Worm (Caenorhabditis elegans) whole organism, L4 larva: ENCODE measurements around the gene F31B9.7.

Experiments
- F10B5.3 ChIP-seq: sonication (generic microtip); optimal IDR thresholded peaks from 2 replicates; lab custom pipeline; 2016; ENCODE audit warnings: mild to moderate bottlenecking, missing genetic modification characterization, missing compliant biosample characterization
- F44E2.7 ChIP-seq: fragments of 200-800 bp; sonication (Bioruptor generic); IDR thresholded peaks from 2 replicates; pipeline ENCODE4 v2.1.2; 2022; ENCODE audit warnings: missing genetic modification characterization, missing compliant biosample characterization
- Y75B8A.6 ChIP-seq: fragments of 200-800 bp; sonication (Bioruptor generic); IDR thresholded peaks from 2 replicates; pipeline ENCODE4 v1.3.6; 2022; ENCODE audit warnings: missing genetic modification reagents, missing genetic modification characterization, missing compliant biosample characterization
- aha-1 ChIP-seq: fragments of 150-350 bp; peaks from one replicate; lab custom pipeline; 2014; ENCODE audit warnings: missing biosample characterization, missing genetic modification characterization
- ceh-20 ChIP-seq: fragments of 200-800 bp; sonication (Bioruptor generic); IDR thresholded peaks from 2 replicates; pipeline ENCODE4 v1.3.6; 2022; ENCODE audit warnings: missing genetic modification reagents, missing genetic modification characterization, missing compliant biosample characterization
- daf-12 ChIP-seq: fragments of 150-350 bp; optimal IDR thresholded peaks from 2 replicates; lab custom pipeline; 2014; ENCODE audit warnings: missing biosample characterization, missing genetic modification reagents, missing genetic modification characterization
- daf-16 ChIP-seq, 3 experiments: sonication (generic microtip); optimal IDR thresholded peaks; 2 replicates each; lab custom pipeline; 2016 to 2017; ENCODE audit warnings: missing genetic modification characterization in 3 of 3, missing genetic modification reagents in 3 of 3, mild to moderate bottlenecking in 2 of 3, missing compliant biosample characterization in 2 of 3, missing biosample characterization in 1 of 3, moderate library complexity in 1 of 3
- daf-19 ChIP-seq: fragments of 200-800 bp; sonication (Bioruptor generic); conservative IDR thresholded peaks from 2 replicates; pipeline ENCODE4 v1.3.6; 2022; ENCODE audit warnings: missing genetic modification characterization, missing compliant biosample characterization
- hlh-11 ChIP-seq: fragments of 200-800 bp; sonication (Bioruptor generic); optimal IDR thresholded peaks from 2 replicates; lab custom pipeline; 2018; ENCODE audit warnings: mild to moderate bottlenecking, missing genetic modification characterization, missing compliant biosample characterization
- hlh-30 ChIP-seq: sonication (generic microtip); optimal IDR thresholded peaks from 2 replicates; lab custom pipeline; 2017; ENCODE audit warnings: antibody characterized with exemption, mild to moderate bottlenecking, missing genetic modification characterization, missing compliant biosample characterization; ENCODE audit not compliant: insufficient read depth
- jun-1 ChIP-seq: fragments of 150-350 bp; optimal IDR thresholded peaks from 2 replicates; lab custom pipeline; 2014; ENCODE audit warnings: missing biosample characterization, missing genetic modification reagents, missing genetic modification characterization
- lin-15B ChIP-seq: fragments of 150-350 bp; sonication (generic microtip); optimal IDR thresholded peaks from 3 replicates; lab custom pipeline; 2014; ENCODE audit warnings: missing biosample characterization, missing genetic modification characterization
- lin-29 ChIP-seq: fragments of 200-800 bp; sonication (Bioruptor generic); IDR thresholded peaks from 2 replicates; pipeline ENCODE4 v1.3.6; 2022; ENCODE audit warnings: missing genetic modification reagents, missing genetic modification characterization, missing compliant biosample characterization
- lir-3 ChIP-seq: sonication (generic microtip); optimal IDR thresholded peaks from 2 replicates; lab custom pipeline; 2016; ENCODE audit warnings: mild to moderate bottlenecking, missing genetic modification characterization, missing compliant biosample characterization
- nhr-102 ChIP-seq: sonication (generic microtip); optimal IDR thresholded peaks from 2 replicates; lab custom pipeline; 2016; ENCODE audit warnings: mild to moderate bottlenecking, missing genetic modification characterization, moderate library complexity, missing compliant biosample characterization
- nhr-11 ChIP-seq: fragments of 150-350 bp; optimal IDR thresholded peaks from 2 replicates; lab custom pipeline; 2014; ENCODE audit warnings: missing biosample characterization, missing genetic modification characterization
- nhr-237 ChIP-seq: sonication (generic microtip); optimal IDR thresholded peaks from 2 replicates; lab custom pipeline; 2017; ENCODE audit warnings: missing biosample characterization, missing genetic modification characterization
- nhr-42 ChIP-seq: fragments of 200-800 bp; sonication (Bioruptor generic); IDR thresholded peaks from 2 replicates; pipeline ENCODE4 v1.3.6; 2022; ENCODE audit warnings: missing genetic modification characterization, missing compliant biosample characterization
- nhr-76 ChIP-seq: fragments of 150-350 bp; optimal IDR thresholded peaks from 2 replicates; lab custom pipeline; 2014; ENCODE audit warnings: missing biosample characterization, missing genetic modification characterization
- pha-4 ChIP-seq, 2 experiments: fragments of 150-350 bp in 1 of 2; fragments of 200-800 bp in 1 of 2; sonication (Bioruptor generic) in 1 of 2; IDR thresholded peaks in 1 of 2; optimal IDR thresholded peaks in 1 of 2; 2 replicates each; pipeline versions ENCODE4 v1.3.6 to Lab custom; 2014 to 2022; ENCODE audit warnings: missing genetic modification characterization in 2 of 2, missing genetic modification reagents in 2 of 2, missing biosample characterization in 1 of 2, missing compliant biosample characterization in 1 of 2
- rbr-2 ChIP-seq: sonication (generic microtip); optimal IDR thresholded peaks from 2 replicates; lab custom pipeline; 2016; ENCODE audit warnings: missing genotype, missing genetic modification characterization, missing compliant biosample characterization
- set-16 ChIP-seq: fragments of 200-800 bp; sonication (Bioruptor generic); IDR thresholded peaks from 2 replicates; pipeline ENCODE4 v1.3.6; 2022; ENCODE audit warnings: missing genetic modification reagents, missing genetic modification characterization, missing compliant biosample characterization
- unc-62 ChIP-seq, 3 experiments: fragments of 150-350 bp in 1 of 3; sonication (generic microtip); optimal IDR thresholded peaks in 2 of 3; peaks in 1 of 3; 1 replicate in 1 of 3; 2 replicates in 2 of 3; lab custom pipeline; 2014 to 2017; ENCODE audit warnings: missing biosample characterization in 3 of 3, missing genetic modification characterization in 3 of 3, missing genetic modification reagents in 3 of 3, missing genotype in 1 of 3
- zag-1 ChIP-seq: fragments of 150-350 bp; optimal IDR thresholded peaks from 2 replicates; lab custom pipeline; 2014; ENCODE audit warnings: missing biosample characterization, missing genetic modification characterization
- zip-11 ChIP-seq: fragments of 200-800 bp; sonication (Bioruptor generic); IDR thresholded peaks from 2 replicates; pipeline ENCODE4 v1.3.6; 2022; ENCODE audit warnings: missing genetic modification characterization, missing compliant biosample characterization
- ztf-7 ChIP-seq: fragments of 150-350 bp; optimal IDR thresholded peaks from 2 replicates; lab custom pipeline; 2014; ENCODE audit warnings: missing biosample characterization, missing genetic modification characterization

The F31B9.7 gene

DNA sequence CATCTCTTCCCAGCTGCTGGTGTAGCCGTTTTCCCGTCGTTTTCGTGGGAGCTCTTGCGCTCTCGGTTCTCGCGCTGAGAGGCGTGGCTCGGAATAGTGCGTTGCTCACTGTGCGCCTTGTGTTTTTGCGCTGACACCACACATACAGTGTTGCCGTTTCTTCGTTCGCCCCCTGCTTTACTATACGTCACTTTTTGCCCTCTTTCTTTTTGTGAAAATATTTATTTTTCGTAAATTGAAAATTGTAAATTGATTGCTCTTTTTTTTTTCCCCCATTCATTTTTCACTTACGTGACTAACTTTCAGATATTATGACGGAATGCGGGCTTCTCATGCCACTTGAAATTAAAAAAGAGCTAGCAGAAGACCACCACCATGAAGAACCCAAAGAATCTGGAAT lies 40.7 kb upstream of the F31B9.7 start, which contains the start of gene gmeb-2:
TSS of gene gmeb-2 (plus strand) at position 301 of the 400 bp plus-strand sequence.
- TF ChIP-seq set-16 (GFP tag; lab: Robert Waterston, UW) (peak; percentile 44; the same call in 1 of the 2 replicates), nhr-76 (tag; lab: Kevin White, UChicago) (no peak), lir-3 (tag; lab: Kevin White, UChicago) (no peak)

- peak; percentile 14 for TF ChIP-seq hlh-30 (tag; lab: Kevin White, UChicago)
- TF ChIP-seq pha-4 (GFP tag; IDR thresholded peaks at IDR 0.05; lab: Robert Waterston, UW), result peak; percentile 56; the same call in 1 of the 2 replicates
- no peak for TF ChIP-seq pha-4 (tag; optimal IDR thresholded peaks at IDR 0.05; lab: Kevin White, UChicago)
- TF ChIP-seq aha-1 (tag; lab: Kevin White, UChicago), result peak; percentile 81
- peak; percentile 89 for TF ChIP-seq set-16 (GFP tag; lab: Robert Waterston, UW)
- TF ChIP-seq nhr-11 (tag; lab: Kevin White, UChicago), result no peak
- no peak for TF ChIP-seq zag-1 (tag; lab: Kevin White, UChicago)
- TF ChIP-seq hlh-11, result peak; percentile 21
These were observed 38.4 kb upstream of the F31B9.7 start for ce11 chrX:15881027-15881426.

- TF ChIP-seq hlh-11, result no peak
These were observed 35.0 kb upstream of the F31B9.7 start for ce11 chrX:15884478-15884877.

DNA sequence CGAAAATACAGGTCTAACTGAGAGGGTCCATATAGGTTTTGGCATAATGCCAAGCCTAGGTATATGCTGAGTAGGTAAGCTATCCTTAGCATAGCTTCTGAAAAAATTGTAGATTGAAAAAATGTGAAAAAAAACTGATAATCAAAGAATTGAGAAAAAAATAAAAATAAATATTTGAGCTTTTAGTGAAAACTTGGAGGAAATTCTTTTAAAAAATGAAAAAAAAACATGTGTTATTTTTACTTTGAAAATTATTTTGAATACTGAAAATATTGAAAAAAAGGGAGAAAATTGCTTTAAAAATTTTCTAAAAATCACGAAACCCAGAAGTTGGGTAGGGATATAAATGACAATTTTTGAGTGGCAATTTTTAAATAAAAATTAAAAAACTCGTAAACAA lies 32.0 kb upstream of the F31B9.7 start, which contains the start of gene F53H4.3:
TSS of gene F53H4.3 (minus strand) at position 101 of the 400 bp plus-strand sequence.
- TF ChIP-seq daf-12 (tag; lab: Kevin White, UChicago) (no peak), Y75B8A.6 (GFP tag; lab: Robert Waterston, UW) (no peak), lin-29 (no peak), daf-19 (GFP tag; lab: Robert Waterston, UW) (no peak)

DNA sequence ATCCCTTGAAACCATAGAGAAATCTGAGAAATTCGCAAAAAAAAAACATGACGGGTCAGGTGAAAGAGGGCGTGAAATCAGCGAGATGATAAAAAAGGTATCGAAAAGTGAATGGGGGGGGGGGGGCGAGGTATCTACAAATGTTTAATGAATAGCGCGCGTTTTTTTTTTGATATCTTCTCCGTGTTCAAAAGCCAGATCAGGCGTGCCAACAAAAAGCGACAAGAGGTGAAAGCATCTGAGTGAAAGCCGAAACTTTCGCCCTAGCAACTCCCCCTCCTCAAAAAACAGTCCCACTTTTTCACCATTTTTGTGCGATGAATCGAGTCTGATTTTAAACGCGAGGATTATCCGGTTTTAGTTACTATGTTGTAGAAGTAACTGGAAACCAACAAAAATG lies 31.5 kb upstream of the F31B9.7 start:
- TF ChIP-seq ztf-7 (tag; lab: Kevin White, UChicago) (no peak), F44E2.7 (no peak), daf-19 (GFP tag; lab: Robert Waterston, UW) (no peak), nhr-237 (tag; lab: Kevin White, UChicago) (no peak), daf-16 (GFP tag; optimal IDR thresholded peaks at IDR 0.05; lab: Kevin White, UChicago) (no peak), daf-16 (tag; optimal IDR thresholded peaks at IDR 0.05; lab: Kevin White, UChicago) (no peak), nhr-102 (tag; lab: Kevin White, UChicago) (no peak), rbr-2 (no peak)

- TF ChIP-seq F10B5.3 (no peak), set-16 (GFP tag; lab: Robert Waterston, UW) (peak; percentile 15; the same call in 1 of the 2 replicates)
These were observed 26.9 kb upstream of the F31B9.7 start for ce11 chrX:15892525-15892924.

DNA sequence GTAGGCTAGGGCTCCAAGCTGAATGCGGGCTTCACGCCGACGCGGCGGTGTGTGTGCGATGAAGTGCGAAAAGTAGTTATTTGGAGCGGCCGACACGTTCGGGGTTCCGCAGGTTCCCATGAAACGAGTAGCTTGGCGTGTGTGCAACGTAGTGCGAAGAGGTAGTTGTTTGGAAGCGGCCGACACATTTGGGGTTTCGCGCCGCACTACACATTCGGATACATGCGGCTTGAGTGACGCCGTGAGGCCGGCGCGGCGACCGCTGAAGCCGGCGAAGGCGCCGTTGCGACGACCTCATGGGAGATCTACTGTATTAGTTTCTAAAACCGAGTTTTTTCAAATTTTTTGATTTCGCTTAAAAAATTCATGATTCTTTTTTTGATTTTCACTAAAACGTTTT lies 18.3 kb upstream of the F31B9.7 start:
- TF ChIP-seq set-16 (GFP tag; lab: Robert Waterston, UW) (peak; percentile 74), jun-1 (no peak), F44E2.7 (0 out of 2 replicates have a peak, but pooled peaks have one; percentile 7)

- TF ChIP-seq lin-15B (tag; lab: Kevin White, UChicago) (no peak), daf-19 (GFP tag; lab: Robert Waterston, UW) (no peak), nhr-42 (GFP tag; lab: Robert Waterston, UW) (no peak), unc-62 (GFP tag; optimal IDR thresholded peaks at IDR 0.05 in 1 of 2; lab: Kevin White, UChicago) (peak in 1 of 2 experiments; percentile 89), unc-62 (tag; optimal IDR thresholded peaks at IDR 0.05; lab: Kevin White, UChicago) (no peak), ceh-20 (no peak), zip-11 (GFP tag; lab: Robert Waterston, UW) (no peak)
- TF ChIP-seq, all 104 proteins: peak for 1
These were observed 16.6 kb upstream of the F31B9.7 start for ce11 chrX:15902835-15903234.
